Fruit fly (Drosophila melanogaster): ENCODE results near the gene SPARC.

DNA sequence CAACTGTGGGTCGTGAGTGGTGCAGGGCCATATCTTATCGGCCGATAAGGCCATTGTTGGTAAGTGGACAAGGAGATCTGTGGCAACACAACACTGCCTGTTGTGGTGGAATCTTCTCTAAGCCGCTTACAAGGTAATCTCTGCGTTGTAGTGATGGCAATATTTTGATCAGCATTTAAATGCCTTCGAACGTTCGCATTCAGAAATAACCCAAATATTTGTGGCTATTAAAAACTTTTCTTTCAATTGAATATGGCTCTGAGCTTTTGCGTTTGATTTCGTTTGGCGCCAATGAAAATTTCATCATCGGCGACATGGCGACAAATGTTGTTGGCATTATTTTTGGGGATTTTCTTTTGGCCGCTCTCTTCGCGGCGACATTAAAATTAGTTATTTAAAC is 18.7 kb upstream of the SPARC start:
- TF ChIP-seq Myc (optimal IDR thresholded peaks at IDR 0.05) = no peak
- TF ChIP-seq ttk (optimal IDR thresholded peaks at IDR 0.05) = no peak
- no peak for TF ChIP-seq psq (optimal IDR thresholded peaks at IDR 0.05)
- no peak for TF ChIP-seq h (optimal IDR thresholded peaks at IDR 0.05)
